Fruit fly (Drosophila melanogaster) whole organism, prepupa: ENCODE data around the gene nAChRalpha3.

ENCODE experiments used
- Blimp-1 ChIP-seq: fragments of 200-800 bp; sonication (Bioruptor generic); optimal IDR thresholded peaks from 3 replicates; lab custom pipeline; 2017; ENCODE audit warnings: missing biosample characterization, missing genetic modification characterization, mild to moderate bottlenecking, moderate library complexity, missing genetic modification reagents
- CG6276 ChIP-seq: fragments of 200-800 bp; sonication (Bioruptor generic); optimal IDR thresholded peaks from 2 replicates; lab custom pipeline; 2017; ENCODE audit warnings: missing biosample characterization, mild to moderate bottlenecking, missing genetic modification characterization
- CG6854 ChIP-seq: fragments of 200-800 bp; sonication (Bioruptor generic); optimal IDR thresholded peaks from 2 replicates; lab custom pipeline; 2017; ENCODE audit warnings: missing biosample characterization, mild to moderate bottlenecking, missing genetic modification characterization
- acj6 ChIP-seq: fragments of 200-800 bp; sonication (Bioruptor generic); optimal IDR thresholded peaks from 3 replicates; lab custom pipeline; 2016; ENCODE audit warnings: missing biosample characterization, missing genetic modification characterization
- eg ChIP-seq: fragments of 200-800 bp; sonication (Bioruptor generic); IDR thresholded peaks from 3 replicates; pipeline ENCODE4 v1.3.6; 2022; ENCODE audit warnings: missing biosample characterization, missing genetic modification characterization

DNA sequence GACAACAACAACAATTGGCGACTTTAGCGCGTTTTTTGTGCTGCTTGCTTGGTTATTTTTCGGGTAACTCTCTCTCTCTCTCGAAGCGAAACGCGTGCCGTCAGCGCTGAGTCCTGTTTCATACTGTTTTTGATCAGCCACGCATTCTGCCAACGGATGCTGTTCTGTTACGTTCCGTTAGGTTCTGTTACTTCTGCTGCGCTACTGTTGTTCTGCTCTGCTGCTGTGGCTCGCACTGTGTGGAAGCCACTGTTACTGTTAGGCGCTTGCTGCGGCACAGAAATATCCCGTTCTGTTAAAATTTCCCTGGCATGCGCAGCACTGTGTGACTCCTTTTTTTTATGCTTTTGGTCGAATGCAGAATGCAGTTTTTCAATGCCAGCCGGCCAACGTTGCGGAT is at the start of gene nAChRalpha3:
- TF ChIP-seq CG6854 (GFP tag; lab: Kevin White, UChicago), result no peak
- no peak for TF ChIP-seq CG6276
- no peak for TF ChIP-seq acj6 (GFP tag; lab: Kevin White, UChicago)
- no peak for TF ChIP-seq eg (GFP tag; lab: Robert Waterston, UW)
- no peak for TF ChIP-seq Blimp-1 (GFP tag; lab: Kevin White, UChicago)
